Worm (Caenorhabditis elegans): Measurements from ENCODE around the gene cisd-1.

DNA sequence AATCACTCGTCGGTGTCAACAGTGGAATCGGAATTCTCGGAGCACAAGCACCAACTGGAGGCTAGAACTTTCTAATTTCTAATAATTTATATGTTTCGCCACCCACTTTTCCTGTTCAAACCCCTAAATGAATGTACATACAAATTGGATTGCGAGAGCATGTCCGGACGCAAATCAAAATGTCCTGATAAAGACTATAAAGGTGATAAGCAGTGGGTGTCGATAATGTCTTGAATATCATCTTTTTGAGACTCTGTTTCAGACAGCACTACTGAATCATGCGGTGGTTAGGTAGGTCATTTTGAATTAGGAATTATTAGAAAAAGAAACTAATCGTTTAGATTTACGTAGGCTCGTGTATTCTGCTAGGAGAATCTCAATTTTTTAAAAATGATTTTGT is 20.7 kb downstream of the cisd-1 start, which contains the start of gene W02B12.1:
- TF ChIP-seq unc-39 (tag; optimal IDR thresholded peaks at IDR 0.05) (no peak), snpc-4 (tag; optimal IDR thresholded peaks at IDR 0.05) (no peak), pha-4 (tag; optimal IDR thresholded peaks at IDR 0.05) (no peak)
